Worm (Caenorhabditis elegans) whole organism, late embryonic: ENCODE measurements around the gene K07E3.1.

Experiments used
- Y22D7AL.16 ChIP-seq: sonication (generic microtip); optimal IDR thresholded peaks from 2 replicates; lab custom pipeline; 2016; ENCODE audit warnings: missing genetic modification characterization, missing compliant biosample characterization
- ceh-2 ChIP-seq: sonication (generic microtip); optimal IDR thresholded peaks from 2 replicates; lab custom pipeline; 2016; ENCODE audit warnings: missing genotype, missing genetic modification characterization, missing compliant biosample characterization
- ceh-6 ChIP-seq: fragments of 200-800 bp; sonication (Bioruptor generic); optimal IDR thresholded peaks from 2 replicates; lab custom pipeline; 2018; ENCODE audit warnings: mild to moderate bottlenecking, missing genetic modification characterization, missing compliant biosample characterization
- hlh-15 ChIP-seq: sonication (generic microtip); optimal IDR thresholded peaks from 2 replicates; lab custom pipeline; 2016; ENCODE audit warnings: missing genetic modification characterization, missing compliant biosample characterization
- lim-6 ChIP-seq: sonication (generic microtip); optimal IDR thresholded peaks from 2 replicates; lab custom pipeline; 2016; ENCODE audit warnings: missing genetic modification characterization, missing compliant biosample characterization
- nhr-11 ChIP-seq: fragments of 150-350 bp; optimal IDR thresholded peaks from 2 replicates; lab custom pipeline; 2014; ENCODE audit warnings: missing biosample characterization, missing genetic modification characterization
- nhr-232 ChIP-seq: sonication (generic microtip); optimal IDR thresholded peaks from 2 replicates; lab custom pipeline; 2016; ENCODE audit warnings: missing genetic modification characterization, missing compliant biosample characterization
- sox-2 ChIP-seq: fragments of 200-800 bp; sonication (Bioruptor generic); IDR thresholded peaks from 2 replicates; pipeline ENCODE4 v1.3.6; 2022; ENCODE audit warnings: missing genetic modification reagents, missing genetic modification characterization, missing compliant biosample characterization
- syd-9 ChIP-seq: sonication (generic microtip); optimal IDR thresholded peaks from 2 replicates; lab custom pipeline; 2016; ENCODE audit warnings: mild to moderate bottlenecking, missing genetic modification characterization, moderate library complexity, missing compliant biosample characterization

- TF ChIP-seq lim-6 (no peak), nhr-11 (tag; lab: Kevin White, UChicago) (no peak), ceh-6 (GFP tag; lab: Kevin White, UChicago) (no peak), Y22D7AL.16 (tag; lab: Kevin White, UChicago) (no peak), ceh-2 (tag; lab: Kevin White, UChicago) (no peak), nhr-232 (tag; lab: Kevin White, UChicago) (no peak), hlh-15 (tag; lab: Kevin White, UChicago) (no peak), sox-2 (GFP tag; lab: Robert Waterston, UW) (no peak), syd-9 (tag; lab: Kevin White, UChicago) (no peak)
Measured at ce11 chrX:8078374-8078773, 31.9 kb upstream of the K07E3.1 start.
